Worm (Caenorhabditis elegans) whole organism, young adult: ENCODE measurements around the gene Y25C1A.7.

Source experiments
- B0019.2 ChIP-seq: fragments of 200-800 bp; sonication (Bioruptor generic); conservative IDR thresholded peaks from 2 replicates; pipeline ENCODE4 v1.3.6; 2022; ENCODE audit warnings: missing genetic modification reagents, missing genetic modification characterization, missing compliant biosample characterization
- C06A6.2 ChIP-seq: fragments of 200-800 bp; sonication (Bioruptor generic); conservative IDR thresholded peaks from 2 replicates; pipeline ENCODE4 v1.3.6; 2022; ENCODE audit warnings: missing genetic modification characterization, missing compliant biosample characterization
- C17E4.6 ChIP-seq: fragments of 200-800 bp; sonication (Bioruptor generic); IDR thresholded peaks from 2 replicates; pipeline ENCODE4 v1.3.6; 2022; ENCODE audit warnings: missing genetic modification reagents, missing genetic modification characterization, missing compliant biosample characterization
- F23B12.7 ChIP-seq: sonication (generic microtip); optimal IDR thresholded peaks from 2 replicates; lab custom pipeline; 2017; ENCODE audit warnings: missing genetic modification characterization, mild to moderate bottlenecking, missing compliant biosample characterization, antibody characterized with exemption, moderate library complexity; ENCODE audit not compliant: insufficient read depth
- Y53F4B.3 ChIP-seq: fragments of 200-800 bp; sonication (Bioruptor generic); IDR thresholded peaks from 2 replicates; pipeline ENCODE4 v1.3.6; 2022; ENCODE audit warnings: missing genetic modification reagents, missing genetic modification characterization, missing compliant biosample characterization
- Y53G8AR.9 ChIP-seq: fragments of 200-800 bp; sonication (Bioruptor generic); conservative IDR thresholded peaks from 2 replicates; pipeline ENCODE4 v1.3.6; 2022; ENCODE audit warnings: missing genetic modification reagents, missing genetic modification characterization, missing compliant biosample characterization
- Y67H2A.10 ChIP-seq: fragments of 200-800 bp; sonication (Bioruptor generic); conservative IDR thresholded peaks from 2 replicates; pipeline ENCODE4 v1.3.6; 2022; ENCODE audit warnings: missing genetic modification reagents, missing genetic modification characterization, missing compliant biosample characterization
- Y95B8A.8 ChIP-seq: fragments of 200-800 bp; sonication (Bioruptor generic); IDR thresholded peaks from 2 replicates; pipeline ENCODE4 v1.3.6; 2022; ENCODE audit warnings: missing genetic modification reagents, missing genetic modification characterization, missing compliant biosample characterization
- ZK185.1 ChIP-seq: sonication (generic microtip); optimal IDR thresholded peaks from 2 replicates; lab custom pipeline; 2016; ENCODE audit warnings: mild to moderate bottlenecking, missing genetic modification characterization, missing compliant biosample characterization; ENCODE audit not compliant: poor library complexity, severe bottlenecking
- aptf-2 ChIP-seq: fragments of 200-800 bp; sonication (Bioruptor generic); conservative IDR thresholded peaks from 2 replicates; pipeline ENCODE4 v1.3.6; 2022; ENCODE audit warnings: missing genetic modification reagents, missing genetic modification characterization, missing compliant biosample characterization
- athp-1 ChIP-seq: sonication (generic microtip); optimal IDR thresholded peaks from 2 replicates; lab custom pipeline; 2017; ENCODE audit warnings: mild to moderate bottlenecking, missing genetic modification characterization, missing compliant biosample characterization
- attf-3 ChIP-seq: fragments of 200-800 bp; sonication (Bioruptor generic); conservative IDR thresholded peaks from 2 replicates; pipeline ENCODE4 v1.3.6; 2022; ENCODE audit warnings: missing genetic modification reagents, missing genetic modification characterization, missing compliant biosample characterization
- ceh-79 ChIP-seq: sonication (generic microtip); optimal IDR thresholded peaks from 2 replicates; lab custom pipeline; 2017; ENCODE audit warnings: mild to moderate bottlenecking, missing genetic modification characterization, missing compliant biosample characterization
- dpff-1 ChIP-seq: sonication (generic microtip); optimal IDR thresholded peaks from 2 replicates; lab custom pipeline; 2017; ENCODE audit warnings: mild to moderate bottlenecking, missing genetic modification characterization, missing compliant biosample characterization
- dpl-1 ChIP-seq: fragments of 150-350 bp; optimal IDR thresholded peaks from 2 replicates; lab custom pipeline; 2014; ENCODE audit warnings: missing biosample characterization, missing genetic modification reagents, missing genetic modification characterization
- gei-17 ChIP-seq: fragments of 200-800 bp; sonication (Bioruptor generic); optimal IDR thresholded peaks from 2 replicates; lab custom pipeline; 2018; ENCODE audit warnings: mild to moderate bottlenecking, missing genetic modification characterization, missing compliant biosample characterization
- hlh-26 ChIP-seq: fragments of 200-800 bp; sonication (Bioruptor generic); conservative IDR thresholded peaks from 2 replicates; pipeline ENCODE4 v1.3.6; 2022; ENCODE audit warnings: missing genetic modification reagents, missing genetic modification characterization, missing compliant biosample characterization
- hsf-1 ChIP-seq: fragments of 200-800 bp; sonication (Bioruptor generic); IDR thresholded peaks from 2 replicates; pipeline ENCODE4 v1.3.6; 2022; ENCODE audit warnings: missing genetic modification reagents, missing genetic modification characterization, missing compliant biosample characterization
- lag-1 ChIP-seq: fragments of 200-800 bp; sonication (Bioruptor generic); IDR thresholded peaks from 2 replicates; pipeline ENCODE4 v1.3.6; 2022; ENCODE audit warnings: missing genetic modification reagents, missing genetic modification characterization, missing compliant biosample characterization
- let-526 ChIP-seq: fragments of 200-800 bp; sonication (Bioruptor generic); IDR thresholded peaks from 2 replicates; pipeline ENCODE4 v1.3.6; 2022; ENCODE audit warnings: missing genetic modification reagents, missing genetic modification characterization, missing compliant biosample characterization
- lsl-1 ChIP-seq: fragments of 200-800 bp; sonication (Bioruptor generic); optimal IDR thresholded peaks from 2 replicates; lab custom pipeline; 2018; ENCODE audit warnings: mild to moderate bottlenecking, missing genetic modification characterization, moderate library complexity, missing compliant biosample characterization
- lsy-27 ChIP-seq: sonication (generic microtip); optimal IDR thresholded peaks from 2 replicates; lab custom pipeline; 2017; ENCODE audit warnings: missing genetic modification characterization, mild to moderate bottlenecking, missing compliant biosample characterization, antibody characterized with exemption, missing genotype, borderline replicate concordance; ENCODE audit not compliant: insufficient read depth
- madf-3 ChIP-seq: fragments of 200-800 bp; sonication (Bioruptor generic); IDR thresholded peaks from 2 replicates; pipeline ENCODE4 v1.3.6; 2022; ENCODE audit warnings: missing genetic modification reagents, missing genetic modification characterization, missing compliant biosample characterization
- madf-6 ChIP-seq: fragments of 200-800 bp; sonication (Bioruptor generic); IDR thresholded peaks from 2 replicates; pipeline ENCODE4 v1.3.6; 2022; ENCODE audit warnings: missing genetic modification reagents, missing genetic modification characterization, missing compliant biosample characterization
- mes-4 ChIP-seq: sonication (generic microtip); optimal IDR thresholded peaks from 2 replicates; lab custom pipeline; 2016; ENCODE audit warnings: missing genotype, missing genetic modification characterization, missing compliant biosample characterization
- nfya-2 ChIP-seq: fragments of 200-800 bp; sonication (Bioruptor generic); IDR thresholded peaks from 2 replicates; pipeline ENCODE4 v1.3.6; 2022; ENCODE audit warnings: missing genetic modification reagents, missing genetic modification characterization, missing compliant biosample characterization
- nhr-27 ChIP-seq: fragments of 200-800 bp; sonication (Bioruptor generic); optimal IDR thresholded peaks from 2 replicates; lab custom pipeline; 2018; ENCODE audit warnings: mild to moderate bottlenecking, missing genetic modification characterization, moderate library complexity, missing compliant biosample characterization
- nhr-80 ChIP-seq: sonication (generic microtip); optimal IDR thresholded peaks from 2 replicates; lab custom pipeline; 2016; ENCODE audit warnings: missing genetic modification characterization, missing compliant biosample characterization
- nhr-90 ChIP-seq: sonication (generic microtip); optimal IDR thresholded peaks from 2 replicates; lab custom pipeline; 2016; ENCODE audit warnings: missing genotype, mild to moderate bottlenecking, missing genetic modification characterization, missing compliant biosample characterization
- repo-1 ChIP-seq: sonication (generic microtip); optimal IDR thresholded peaks from 2 replicates; lab custom pipeline; 2017; ENCODE audit warnings: mild to moderate bottlenecking, missing genetic modification characterization, missing compliant biosample characterization
- sdz-38 ChIP-seq: sonication (generic microtip); optimal IDR thresholded peaks from 2 replicates; lab custom pipeline; 2016; ENCODE audit warnings: missing genotype, missing genetic modification characterization, missing compliant biosample characterization
- sea-2 ChIP-seq: fragments of 200-800 bp; sonication (Bioruptor generic); IDR thresholded peaks from 2 replicates; pipeline ENCODE4 v1.3.6; 2022; ENCODE audit warnings: missing genetic modification characterization, missing compliant biosample characterization
- snpc-1.3 ChIP-seq: sonication (generic microtip); optimal IDR thresholded peaks from 2 replicates; lab custom pipeline; 2017; ENCODE audit warnings: missing genetic modification characterization, mild to moderate bottlenecking, missing compliant biosample characterization, antibody characterized with exemption, moderate library complexity, missing genotype, missing genetic modification reagents; ENCODE audit not compliant: insufficient read depth
- sptf-2 ChIP-seq: fragments of 200-800 bp; sonication (Bioruptor generic); optimal IDR thresholded peaks from 2 replicates; lab custom pipeline; 2018; ENCODE audit warnings: mild to moderate bottlenecking, missing genetic modification characterization, missing compliant biosample characterization
- tbx-9 ChIP-seq: sonication (generic microtip); optimal IDR thresholded peaks from 2 replicates; lab custom pipeline; 2016; ENCODE audit warnings: borderline replicate concordance, missing genetic modification characterization, inconsistent platforms, missing compliant biosample characterization
- unc-130 ChIP-seq: sonication (generic microtip); optimal IDR thresholded peaks from 2 replicates; lab custom pipeline; 2016; ENCODE audit warnings: missing genetic modification reagents, missing genetic modification characterization, missing compliant biosample characterization
- xnd-1 ChIP-seq: sonication (generic microtip); optimal IDR thresholded peaks from 2 replicates; lab custom pipeline; 2016; ENCODE audit warnings: missing genotype, missing genetic modification reagents, missing genetic modification characterization, missing compliant biosample characterization
- zfh-2 ChIP-seq: fragments of 200-800 bp; sonication (Bioruptor generic); conservative IDR thresholded peaks from 2 replicates; pipeline ENCODE4 v1.3.6; 2022; ENCODE audit warnings: missing genetic modification reagents, missing genetic modification characterization, missing compliant biosample characterization
- zim-3 ChIP-seq: sonication (generic microtip); optimal IDR thresholded peaks from 2 replicates; lab custom pipeline; 2017; ENCODE audit warnings: mild to moderate bottlenecking, missing genetic modification characterization, moderate library complexity, missing compliant biosample characterization
- ztf-18 ChIP-seq: sonication (generic microtip); optimal IDR thresholded peaks from 2 replicates; lab custom pipeline; 2016; ENCODE audit warnings: missing genotype, mild to moderate bottlenecking, missing genetic modification characterization, missing compliant biosample characterization
- ztf-22 ChIP-seq: fragments of 200-800 bp; sonication (Bioruptor generic); optimal IDR thresholded peaks from 2 replicates; lab custom pipeline; 2018; ENCODE audit warnings: mild to moderate bottlenecking, missing genetic modification characterization, moderate library complexity, missing compliant biosample characterization
- ztf-3 ChIP-seq: fragments of 200-800 bp; sonication (Bioruptor generic); optimal IDR thresholded peaks from 2 replicates; lab custom pipeline; 2018; ENCODE audit warnings: mild to moderate bottlenecking, missing genetic modification characterization, missing compliant biosample characterization

The Y25C1A.7 gene

ce11 chrII:3051332-3051731 is 19.5 kb downstream of the Y25C1A.7 start:
- TF ChIP-seq Y53G8AR.9 (GFP tag; lab: Robert Waterston, UW) (no peak), let-526 (GFP tag; lab: Robert Waterston, UW) (no peak), athp-1 (tag; lab: Kevin White, UChicago) (no peak), B0019.2 (GFP tag; lab: Robert Waterston, UW) (no peak), Y67H2A.10 (GFP tag; lab: Robert Waterston, UW) (no peak), dpl-1 (GFP tag; lab: Kevin White, UChicago) (no peak), ztf-22 (no peak), lsl-1 (GFP tag; lab: Kevin White, UChicago) (no peak), nhr-80 (tag; lab: Kevin White, UChicago) (no peak), zim-3 (tag; lab: Kevin White, UChicago) (no peak), dpff-1 (tag; lab: Kevin White, UChicago) (no peak), lsy-27 (tag; lab: Kevin White, UChicago) (no peak), lag-1 (GFP tag; lab: Robert Waterston, UW) (no peak), F23B12.7 (no peak), aptf-2 (GFP tag; lab: Robert Waterston, UW) (no peak), xnd-1 (tag; lab: Kevin White, UChicago) (no peak), hlh-26 (GFP tag; lab: Robert Waterston, UW) (no peak), Y53F4B.3 (GFP tag; lab: Robert Waterston, UW) (no peak), C17E4.6 (GFP tag; lab: Robert Waterston, UW) (no peak), Y95B8A.8 (GFP tag; lab: Robert Waterston, UW) (no peak)

- TF ChIP-seq repo-1 (tag; lab: Kevin White, UChicago): no peak
- no peak for TF ChIP-seq snpc-1.3
- no peak for TF ChIP-seq nhr-90
- no peak for TF ChIP-seq athp-1 (tag; lab: Kevin White, UChicago)
- TF ChIP-seq attf-3 (GFP tag; lab: Robert Waterston, UW): no peak
- TF ChIP-seq sdz-38 (tag; lab: Kevin White, UChicago): no peak
- no peak for TF ChIP-seq sptf-2 (GFP tag; lab: Kevin White, UChicago)
- no peak for TF ChIP-seq ceh-79 (tag; lab: Kevin White, UChicago)
- TF ChIP-seq nhr-27 (tag; lab: Kevin White, UChicago): no peak
- TF ChIP-seq, all 124 proteins: peak for 0
Measured at ce11 chrII:3050703-3051102, 20.2 kb downstream of the Y25C1A.7 start, which contains the start of gene sri-31. sri-31 (plus strand) TSS chrII:3051003.

- no peak for TF ChIP-seq Y95B8A.8 (GFP tag; lab: Robert Waterston, UW)
- no peak for TF ChIP-seq ZK185.1 (tag; lab: Kevin White, UChicago)
- TF ChIP-seq hsf-1 (GFP tag; lab: Robert Waterston, UW): 0 out of 2 replicates have a peak, but pooled peaks have one; percentile 39
- no peak for TF ChIP-seq tbx-9
- peak; percentile 24; the same call in 1 of the 2 replicates for TF ChIP-seq madf-6
- TF ChIP-seq gei-17: no peak
- no peak for TF ChIP-seq C06A6.2
Measured at ce11 chrII:3048989-3049388, 21.9 kb downstream of the Y25C1A.7 start.

ce11 chrII:3048378-3048777 is 22.5 kb downstream of the Y25C1A.7 start, which contains the start of gene sri-28:
sri-28 (plus strand) TSS chrII:3048678.
- TF ChIP-seq zfh-2 (GFP tag; lab: Robert Waterston, UW) (no peak), mes-4 (tag; lab: Kevin White, UChicago) (no peak), unc-130 (GFP tag; lab: Kevin White, UChicago) (no peak), ztf-3 (GFP tag; lab: Kevin White, UChicago) (no peak), madf-3 (GFP tag; lab: Robert Waterston, UW) (no peak), nfya-2 (GFP tag; lab: Robert Waterston, UW) (no peak), ztf-18 (no peak), sea-2 (GFP tag; lab: Robert Waterston, UW) (no peak)
